Worm (Caenorhabditis elegans): ENCODE results near the gene his-39.
"Not testable (repeated sequence)": the region's sequence is repeated elsewhere in the genome, so short reads cannot be mapped to it uniquely, and the experiment has no call there.

ce11 chrV:8533067-8533466 is 3.2 kb upstream of the his-39 start, which contains the start of the genes his-8 and his-7:
- TF ChIP-seq let-607 (tag; optimal IDR thresholded peaks at IDR 0.05); F33H1.4 (GFP tag; IDR thresholded peaks at IDR 0.05); pha-4 (tag; optimal IDR thresholded peaks at IDR 0.05); lir-1 (GFP tag; conservative IDR thresholded peaks at IDR 0.05); ztf-28 (GFP tag; IDR thresholded peaks at IDR 0.05); T07F8.4 (tag; optimal IDR thresholded peaks at IDR 0.05); ceh-100 (GFP tag; IDR thresholded peaks at IDR 0.05); F52B5.7 (tag; optimal IDR thresholded peaks at IDR 0.05); snpc-4 (GFP tag; optimal IDR thresholded peaks at IDR 0.05); snpc-4 (tag; optimal IDR thresholded peaks at IDR 0.05): not testable (repeated sequence)
